Worm (Caenorhabditis elegans) whole organism, L4/young adult: ENCODE measurements around the gene mpdu-1.

Source experiments
- W03F9.2 ChIP-seq: fragments of 150-350 bp; optimal IDR thresholded peaks from 2 replicates; lab custom pipeline; 2014; ENCODE audit warnings: missing biosample characterization, missing genetic modification characterization
- him-1 ChIP-seq: sonication (generic microtip); optimal IDR thresholded peaks from 2 replicates; lab custom pipeline; 2016; ENCODE audit warnings: missing genotype, missing genetic modification reagents, missing genetic modification characterization, missing compliant biosample characterization

DNA sequence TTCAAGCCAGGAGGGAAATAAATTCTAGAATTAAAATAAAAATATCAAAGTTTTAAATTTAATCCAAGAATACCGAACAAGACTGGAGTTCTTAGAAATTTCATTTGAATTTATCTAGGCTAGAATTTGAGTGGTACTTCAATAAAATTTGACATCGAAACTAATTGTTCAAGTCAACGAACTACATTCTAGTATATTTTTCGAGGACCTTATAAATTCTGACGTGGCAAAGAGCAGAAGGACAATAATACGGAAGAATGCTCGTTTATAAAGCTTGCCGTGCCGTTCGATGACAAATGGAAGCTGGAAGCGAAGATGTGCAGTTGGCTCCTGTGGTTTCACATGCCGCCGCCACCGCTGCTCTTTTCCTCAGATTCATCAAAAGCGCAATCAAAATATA lies 41.8 kb upstream of the mpdu-1 start:
- TF ChIP-seq him-1 (tag; lab: Kevin White, UChicago) (no peak), W03F9.2 (tag; lab: Kevin White, UChicago) (no peak)
